Fruit fly (Drosophila melanogaster): ENCODE data around the gene CG33284.

DNA sequence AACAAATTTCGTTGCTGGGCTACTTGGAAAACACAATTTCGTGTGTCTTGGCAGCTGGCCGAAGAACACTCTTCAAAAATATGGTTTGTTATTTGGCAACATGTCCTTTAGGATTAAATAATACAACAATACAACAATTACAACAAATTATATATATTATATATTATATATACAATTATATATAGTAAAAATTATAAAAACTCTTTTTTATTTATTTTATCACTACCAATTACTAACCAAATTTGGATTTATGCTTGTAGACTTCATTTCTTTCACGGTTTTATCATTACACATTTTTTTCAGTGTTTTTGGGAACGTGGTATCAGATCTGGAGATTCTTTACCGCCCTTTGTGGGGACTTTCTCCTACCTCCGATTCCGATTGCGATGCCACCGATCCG lies 15.1 kb upstream of the CG33284 start:
- TF ChIP-seq usp (GFP tag; optimal IDR thresholded peaks at IDR 0.05) (no peak), EcR (GFP tag; optimal IDR thresholded peaks at IDR 0.05) (no peak), psq (optimal IDR thresholded peaks at IDR 0.05) (no peak), Dll (optimal IDR thresholded peaks at IDR 0.05) (no peak)

Data from whole organism.